Worm (Caenorhabditis elegans) whole organism, L3 larva: ENCODE results near the gene B0507.2.
A peak's percentile ranks its signal among the peaks of the same experiment; 100 is the strongest.

ENCODE experiments used
- ZK546.5 ChIP-seq: sonication (generic microtip); optimal IDR thresholded peaks from 2 replicates; lab custom pipeline; 2017; ENCODE audit warnings: missing biosample characterization, missing genetic modification characterization
- aly-2 ChIP-seq: fragments of 150-350 bp; optimal IDR thresholded peaks from 2 replicates; lab custom pipeline; 2014; ENCODE audit warnings: missing biosample characterization, missing genetic modification characterization
- ceh-16 ChIP-seq: sonication (generic microtip); optimal IDR thresholded peaks from 2 replicates; lab custom pipeline; 2017; ENCODE audit warnings: missing biosample characterization, missing genetic modification characterization
- ceh-28 ChIP-seq: fragments of 150-350 bp; optimal IDR thresholded peaks from 2 replicates; lab custom pipeline; 2014; ENCODE audit warnings: missing biosample characterization, missing genetic modification reagents, missing genetic modification characterization
- ceh-82 ChIP-seq: fragments of 150-350 bp; optimal IDR thresholded peaks from 2 replicates; lab custom pipeline; 2014; ENCODE audit warnings: missing biosample characterization, missing genetic modification characterization
- ceh-9 ChIP-seq: sonication (generic microtip); optimal IDR thresholded peaks from 2 replicates; lab custom pipeline; 2018; ENCODE audit warnings: missing biosample characterization, missing genetic modification characterization
- daf-12 ChIP-seq: fragments of 150-350 bp; optimal IDR thresholded peaks from 2 replicates; lab custom pipeline; 2014; ENCODE audit warnings: missing biosample characterization, missing genetic modification reagents, missing genetic modification characterization
- egl-27 ChIP-seq: sonication (generic microtip); optimal IDR thresholded peaks from 4 replicates; lab custom pipeline; 2017; ENCODE audit warnings: missing biosample characterization, missing genetic modification reagents, missing genetic modification characterization
- elt-2 ChIP-seq: sonication (generic microtip); optimal IDR thresholded peaks from 2 replicates; lab custom pipeline; 2016; ENCODE audit warnings: missing genetic modification reagents, mild to moderate bottlenecking, missing genetic modification characterization, missing compliant biosample characterization
- elt-3 ChIP-seq, 3 experiments: fragments of 150-350 bp in 1 of 3; sonication (generic microtip) in 2 of 3; optimal IDR thresholded peaks; 2 replicates in 2 of 3; 4 replicates in 1 of 3; lab custom pipeline; 2014 to 2017; ENCODE audit warnings: missing biosample characterization in 3 of 3, missing genetic modification characterization in 3 of 3
- eor-1 ChIP-seq, 2 experiments: fragments of 150-350 bp; optimal IDR thresholded peaks; 2 replicates each; lab custom pipeline; 2014 to 2018; ENCODE audit warnings: missing biosample characterization in 2 of 2, missing genetic modification characterization in 2 of 2
- fkh-10 ChIP-seq: sonication (generic microtip); optimal IDR thresholded peaks from 2 replicates; lab custom pipeline; 2017; ENCODE audit warnings: missing biosample characterization, missing genetic modification reagents, missing genetic modification characterization
- fkh-2 ChIP-seq: fragments of 150-350 bp; optimal IDR thresholded peaks from 2 replicates; lab custom pipeline; 2014; ENCODE audit warnings: missing biosample characterization, missing genetic modification reagents, missing genetic modification characterization
- fos-1 ChIP-seq: fragments of 150-350 bp; optimal IDR thresholded peaks from 2 replicates; lab custom pipeline; 2014; ENCODE audit warnings: missing biosample characterization, missing genetic modification characterization
- jun-1 ChIP-seq: fragments of 150-350 bp; optimal IDR thresholded peaks from 2 replicates; lab custom pipeline; 2014; ENCODE audit warnings: missing biosample characterization, missing genetic modification reagents, missing genetic modification characterization
- lin-15B ChIP-seq: fragments of 150-350 bp; optimal IDR thresholded peaks from 2 replicates; lab custom pipeline; 2014; ENCODE audit warnings: missing biosample characterization, missing genetic modification characterization
- lin-39 ChIP-seq: fragments of 150-350 bp; optimal IDR thresholded peaks from 2 replicates; lab custom pipeline; 2018; ENCODE audit warnings: missing biosample characterization, missing genetic modification reagents, missing genetic modification characterization
- lsy-12 ChIP-seq: sonication (generic microtip); optimal IDR thresholded peaks from 2 replicates; lab custom pipeline; 2016; ENCODE audit warnings: mild to moderate bottlenecking, missing genetic modification characterization, missing compliant biosample characterization
- mml-1 ChIP-seq: fragments of 150-350 bp; sonication (generic microtip); optimal IDR thresholded peaks from 3 replicates; lab custom pipeline; 2014; ENCODE audit warnings: missing biosample characterization, missing genetic modification characterization
- nfya-1 ChIP-seq: sonication (generic microtip); optimal IDR thresholded peaks from 2 replicates; lab custom pipeline; 2017; ENCODE audit warnings: missing genetic modification characterization, mild to moderate bottlenecking, missing compliant biosample characterization, antibody characterized with exemption, moderate library complexity; ENCODE audit not compliant: insufficient read depth
- nhr-11 ChIP-seq: fragments of 150-350 bp; optimal IDR thresholded peaks from 2 replicates; lab custom pipeline; 2014; ENCODE audit warnings: missing biosample characterization, missing genetic modification characterization
- nhr-12 ChIP-seq: fragments of 150-350 bp; optimal IDR thresholded peaks from 2 replicates; lab custom pipeline; 2014; ENCODE audit warnings: missing biosample characterization, missing genetic modification characterization
- nhr-25 ChIP-seq: sonication (generic microtip); optimal IDR thresholded peaks from 2 replicates; lab custom pipeline; 2017; ENCODE audit warnings: missing biosample characterization, missing genetic modification characterization
- nhr-28 ChIP-seq: fragments of 150-350 bp; optimal IDR thresholded peaks from 2 replicates; lab custom pipeline; 2014; ENCODE audit warnings: missing biosample characterization, missing genetic modification characterization
- nhr-43 ChIP-seq: sonication (generic microtip); optimal IDR thresholded peaks from 2 replicates; lab custom pipeline; 2016; ENCODE audit warnings: mild to moderate bottlenecking, missing genetic modification characterization, missing compliant biosample characterization; ENCODE audit not compliant: poor library complexity, severe bottlenecking
- nhr-67 ChIP-seq: fragments of 150-350 bp; optimal IDR thresholded peaks from 2 replicates; lab custom pipeline; 2014; ENCODE audit warnings: missing biosample characterization, missing genetic modification characterization
- nhr-76 ChIP-seq: fragments of 150-350 bp; sonication (generic microtip); optimal IDR thresholded peaks from 5 replicates; lab custom pipeline; 2014; ENCODE audit warnings: missing biosample characterization, missing genetic modification characterization
- pha-4 ChIP-seq: fragments of 150-350 bp; optimal IDR thresholded peaks from 2 replicates; lab custom pipeline; 2014; ENCODE audit warnings: missing biosample characterization, missing genetic modification reagents, missing genetic modification characterization
- pqm-1 ChIP-seq: fragments of 150-350 bp; optimal IDR thresholded peaks from 2 replicates; lab custom pipeline; 2017; ENCODE audit warnings: missing biosample characterization, missing genetic modification characterization, inconsistent platforms
- sea-2 ChIP-seq: fragments of 150-350 bp; sonication (generic microtip); optimal IDR thresholded peaks from 4 replicates; lab custom pipeline; 2014; ENCODE audit warnings: missing biosample characterization, missing genetic modification reagents, missing genetic modification characterization
- skn-1 ChIP-seq: fragments of 150-350 bp; optimal IDR thresholded peaks from 2 replicates; lab custom pipeline; 2014; ENCODE audit warnings: missing biosample characterization, missing genetic modification characterization
- snpc-4 ChIP-seq: fragments of 150-350 bp; optimal IDR thresholded peaks from 2 replicates; lab custom pipeline; 2014; ENCODE audit warnings: missing biosample characterization, missing genetic modification characterization
- tbx-2 ChIP-seq: sonication (generic microtip); optimal IDR thresholded peaks from 2 replicates; lab custom pipeline; 2016; ENCODE audit warnings: mild to moderate bottlenecking, missing genetic modification characterization, missing compliant biosample characterization
- unc-39 ChIP-seq: sonication (generic microtip); optimal IDR thresholded peaks from 4 replicates; lab custom pipeline; 2017; ENCODE audit warnings: missing biosample characterization, missing genetic modification characterization
- unc-62 ChIP-seq: fragments of 150-350 bp; sonication (generic microtip); optimal IDR thresholded peaks from 4 replicates; lab custom pipeline; 2014; ENCODE audit warnings: missing biosample characterization, missing genetic modification reagents, missing genetic modification characterization
- zag-1 ChIP-seq: fragments of 150-350 bp; optimal IDR thresholded peaks from 2 replicates; lab custom pipeline; 2014; ENCODE audit warnings: missing biosample characterization, missing genetic modification characterization

Gene B0507.2

ce11 chrV:8768481-8768959, 5.6 kb upstream of the B0507.2 start, which contains the start of gene B0507.3:
B0507.3 (plus strand) TSS chrV:8768909.
- TF ChIP-seq pqm-1 (peak; percentile 100), egl-27 (tag; lab: Kevin White, UChicago) (peak; percentile 67), ceh-82 (tag; lab: Kevin White, UChicago) (no peak), elt-2 (tag; lab: Kevin White, UChicago) (peak; percentile 100), fos-1 (tag; lab: Kevin White, UChicago) (peak; percentile 32), unc-62 (GFP tag; lab: Kevin White, UChicago) (no peak), pha-4 (peak; percentile 79), jun-1 (tag; lab: Kevin White, UChicago) (peak; percentile 90), skn-1 (tag; lab: Kevin White, UChicago) (peak; percentile 41)

- no peak for TF ChIP-seq nhr-43 (tag; lab: Kevin White, UChicago)
- TF ChIP-seq lin-39 (tag; lab: Kevin White, UChicago), result no peak
- peak; percentile 34 for TF ChIP-seq pha-4
- TF ChIP-seq elt-2 (tag; lab: Kevin White, UChicago), result peak; percentile 98
- TF ChIP-seq jun-1 (tag; lab: Kevin White, UChicago), result peak; percentile 85
- TF ChIP-seq pqm-1, result peak; percentile 84
- TF ChIP-seq, all 47 proteins: peak for 4
Measured at ce11 chrV:8769154-8769553, 5.0 kb upstream of the B0507.2 start.

ce11 chrV:8771599-8771998, 2.5 kb upstream of the B0507.2 start, which contains the start of gene srx-115:
srx-115 (plus strand) TSS chrV:8771899.
- TF ChIP-seq nhr-67 (tag; lab: Kevin White, UChicago), result no peak
- no peak for TF ChIP-seq nfya-1 (tag; lab: Kevin White, UChicago)
- no peak for TF ChIP-seq zag-1 (tag; lab: Kevin White, UChicago)
- TF ChIP-seq unc-62 (GFP tag; lab: Kevin White, UChicago), result no peak
- no peak for TF ChIP-seq nhr-28
- no peak for TF ChIP-seq eor-1 (tag; optimal IDR thresholded peaks at IDR 0.05; lab: Kevin White, UChicago)
- TF ChIP-seq ceh-28, result no peak
- TF ChIP-seq aly-2 (tag; lab: Kevin White, UChicago), result no peak
- TF ChIP-seq snpc-4 (tag; lab: Kevin White, UChicago), result no peak
- TF ChIP-seq ceh-16 (tag; lab: Kevin White, UChicago), result no peak
- TF ChIP-seq fkh-2, result no peak
- TF ChIP-seq, all 47 proteins: peak for 0

ce11 chrV:8776270-8776669, 2.1 kb downstream of the B0507.2 start, which contains the start of gene B0507.1:
B0507.1 (plus strand) TSS chrV:8776570.
- no peak for TF ChIP-seq ceh-82 (tag; lab: Kevin White, UChicago)
- no peak for TF ChIP-seq ceh-28
- TF ChIP-seq fkh-10 (GFP tag; lab: Kevin White, UChicago), result no peak
- no peak for TF ChIP-seq lsy-12 (tag; lab: Kevin White, UChicago)
- no peak for TF ChIP-seq unc-62 (GFP tag; lab: Kevin White, UChicago)
- TF ChIP-seq nhr-12 (tag; lab: Kevin White, UChicago), result no peak
- TF ChIP-seq egl-27 (tag; lab: Kevin White, UChicago), result no peak
- no peak for TF ChIP-seq lin-15B (tag; lab: Kevin White, UChicago)
- TF ChIP-seq ZK546.5, result no peak
- no peak for TF ChIP-seq snpc-4 (tag; lab: Kevin White, UChicago)
- no peak for TF ChIP-seq sea-2 (GFP tag; lab: Kevin White, UChicago)
- no peak for TF ChIP-seq eor-1 (tag; optimal IDR thresholded peaks at IDR 0.05; lab: Kevin White, UChicago)
- TF ChIP-seq nhr-11 (tag; lab: Kevin White, UChicago), result no peak
- no peak for TF ChIP-seq lin-39 (tag; lab: Kevin White, UChicago)
- TF ChIP-seq, all 47 proteins: peak for 0

- TF ChIP-seq lin-15B (tag; lab: Kevin White, UChicago) (no peak), egl-27 (tag; lab: Kevin White, UChicago) (no peak), daf-12 (tag; lab: Kevin White, UChicago) (no peak), nhr-67 (tag; lab: Kevin White, UChicago) (no peak), tbx-2 (tag; lab: Kevin White, UChicago) (no peak), zag-1 (tag; lab: Kevin White, UChicago) (no peak), nhr-25 (tag; lab: Kevin White, UChicago) (no peak), nhr-11 (tag; lab: Kevin White, UChicago) (no peak), fkh-2 (no peak), mml-1 (tag; lab: Kevin White, UChicago) (no peak), skn-1 (tag; lab: Kevin White, UChicago) (no peak), nhr-43 (tag; lab: Kevin White, UChicago) (no peak), unc-62 (GFP tag; lab: Kevin White, UChicago) (no peak), elt-2 (tag; lab: Kevin White, UChicago) (peak; percentile 70), lsy-12 (tag; lab: Kevin White, UChicago) (no peak), ceh-82 (tag; lab: Kevin White, UChicago) (no peak), unc-39 (tag; lab: Kevin White, UChicago) (no peak), ZK546.5 (no peak), ceh-9 (no peak), nhr-12 (tag; lab: Kevin White, UChicago) (no peak), nhr-76 (tag; lab: Kevin White, UChicago) (no peak), elt-3 (tag; optimal IDR thresholded peaks at IDR 0.05; lab: Kevin White, UChicago) (no peak), sea-2 (GFP tag; lab: Kevin White, UChicago) (no peak), ceh-16 (tag; lab: Kevin White, UChicago) (no peak), pqm-1 (peak; percentile 8), pha-4 (peak; percentile 4)
Measured at ce11 chrV:8781164-8781563, 7.0 kb downstream of the B0507.2 start.
